Worm (Caenorhabditis elegans): ENCODE results near the gene C03B1.5.

Gene C03B1.5

ce11 chrX:6382930-6383329, 27.5 kb downstream of the C03B1.5 start:
- TF ChIP-seq ham-2 (GFP tag; optimal IDR thresholded peaks at IDR 0.05) (peak; percentile 19), elt-1 (tag; optimal IDR thresholded peaks at IDR 0.05; ENCODE audit: borderline replicate concordance, insufficient read depth) (peak; percentile 24), unc-120 (tag; optimal IDR thresholded peaks at IDR 0.05; ENCODE audit: poor library complexity, severe bottlenecking) (no peak)

DNA sequence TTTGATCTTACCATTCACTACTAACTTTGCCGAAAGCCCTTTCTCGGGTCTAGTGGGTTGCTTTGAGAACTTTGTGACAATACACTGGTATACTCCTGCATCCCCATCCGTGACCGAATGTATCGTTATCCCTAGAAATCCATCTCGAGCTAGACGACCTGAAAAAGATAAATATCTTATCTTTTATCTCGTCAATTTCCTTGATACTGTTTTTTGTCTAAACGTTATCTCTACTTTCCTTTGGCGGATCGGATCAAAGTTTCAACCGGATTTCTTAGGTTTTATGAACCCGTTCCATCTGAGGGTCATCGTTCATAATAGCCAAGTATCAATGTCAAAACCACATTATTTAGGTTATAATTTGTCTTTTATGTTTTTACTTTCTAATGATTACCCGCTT, 29.2 kb downstream of the C03B1.5 start:
- TF ChIP-seq mls-2 (tag; optimal IDR thresholded peaks at IDR 0.05) (no peak), elt-1 (tag; optimal IDR thresholded peaks at IDR 0.05; ENCODE audit: borderline replicate concordance, insufficient read depth) (peak; percentile 90), nhr-2 (tag; optimal IDR thresholded peaks at IDR 0.05) (no peak), nhr-76 (tag; optimal IDR thresholded peaks at IDR 0.05) (no peak)

- TF ChIP-seq flh-1 (GFP tag; optimal IDR thresholded peaks at IDR 0.05) (no peak), pha-4 (tag; optimal IDR thresholded peaks at IDR 0.05) (no peak), nhr-237 (tag; optimal IDR thresholded peaks at IDR 0.05) (no peak), nhr-12 (tag; optimal IDR thresholded peaks at IDR 0.05) (no peak), elt-3 (tag; optimal IDR thresholded peaks at IDR 0.05) (no peak), lin-32 (GFP tag; optimal IDR thresholded peaks at IDR 0.05) (no peak), nhr-76 (tag; optimal IDR thresholded peaks at IDR 0.05) (no peak), ceh-39 (tag; optimal IDR thresholded peaks at IDR 0.05) (no peak), ceh-43 (GFP tag; optimal IDR thresholded peaks at IDR 0.05) (no peak), mls-2 (tag; optimal IDR thresholded peaks at IDR 0.05) (no peak), sem-2 (GFP tag; optimal IDR thresholded peaks at IDR 0.05) (no peak), drap-1 (GFP tag; optimal IDR thresholded peaks at IDR 0.05) (no peak), hlh-1 (tag; optimal IDR thresholded peaks at IDR 0.05) (no peak), nhr-28 (tag; optimal IDR thresholded peaks at IDR 0.05) (no peak), snpc-4 (tag; optimal IDR thresholded peaks at IDR 0.05) (no peak)
Observed at ce11 chrX:6385185-6385584, 29.8 kb downstream of the C03B1.5 start, which contains the start of gene igdb-3. Gene igdb-3 (plus strand): TSS chrX:6385485.

DNA sequence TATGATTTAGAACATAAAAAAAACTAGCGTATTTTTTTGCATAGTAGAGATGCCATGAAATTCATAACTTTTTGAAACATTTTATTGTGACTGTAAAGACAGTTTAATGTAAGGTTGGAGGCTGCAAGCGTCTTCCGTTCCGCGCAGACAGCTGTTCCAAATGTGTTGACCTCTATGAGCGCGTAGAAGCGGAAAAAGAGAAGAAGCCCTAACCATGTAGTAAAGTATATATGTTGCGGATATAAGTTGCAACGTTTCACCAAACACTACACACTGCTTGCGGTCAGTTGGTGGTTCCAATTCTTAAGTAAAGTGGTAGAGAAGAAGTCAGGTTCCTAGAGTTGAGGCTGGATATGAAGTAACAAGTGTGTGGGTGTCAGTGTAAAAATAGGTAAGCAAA, 33.3 kb downstream of the C03B1.5 start:
- TF ChIP-seq ceh-83 (GFP tag; optimal IDR thresholded peaks at IDR 0.05), result no peak
- TF ChIP-seq hlh-1 (tag; optimal IDR thresholded peaks at IDR 0.05), result peak; percentile 99

ce11 chrX:6391491-6391890, 36.1 kb downstream of the C03B1.5 start, which contains the start of gene igcm-2:
Gene igcm-2 (minus strand): TSS chrX:6391591.
- TF ChIP-seq cnd-1 (tag; optimal IDR thresholded peaks at IDR 0.05) (no peak), ztf-11 (tag; optimal IDR thresholded peaks at IDR 0.05) (no peak), flh-1 (GFP tag; optimal IDR thresholded peaks at IDR 0.05) (no peak), snpc-4 (tag; optimal IDR thresholded peaks at IDR 0.05) (no peak), elt-3 (tag; optimal IDR thresholded peaks at IDR 0.05) (no peak), nhr-12 (tag; optimal IDR thresholded peaks at IDR 0.05) (no peak), bed-3 (GFP tag; optimal IDR thresholded peaks at IDR 0.05) (no peak), lin-32 (GFP tag; optimal IDR thresholded peaks at IDR 0.05) (no peak), lin-13 (tag; optimal IDR thresholded peaks at IDR 0.05) (no peak), tbx-8 (GFP tag; optimal IDR thresholded peaks at IDR 0.05) (no peak), zip-8 (tag; optimal IDR thresholded peaks at IDR 0.05) (no peak), nhr-76 (tag; optimal IDR thresholded peaks at IDR 0.05) (no peak), elt-1 (tag; optimal IDR thresholded peaks at IDR 0.05; ENCODE audit: borderline replicate concordance, insufficient read depth) (no peak), hlh-1 (tag; optimal IDR thresholded peaks at IDR 0.05) (no peak)

DNA sequence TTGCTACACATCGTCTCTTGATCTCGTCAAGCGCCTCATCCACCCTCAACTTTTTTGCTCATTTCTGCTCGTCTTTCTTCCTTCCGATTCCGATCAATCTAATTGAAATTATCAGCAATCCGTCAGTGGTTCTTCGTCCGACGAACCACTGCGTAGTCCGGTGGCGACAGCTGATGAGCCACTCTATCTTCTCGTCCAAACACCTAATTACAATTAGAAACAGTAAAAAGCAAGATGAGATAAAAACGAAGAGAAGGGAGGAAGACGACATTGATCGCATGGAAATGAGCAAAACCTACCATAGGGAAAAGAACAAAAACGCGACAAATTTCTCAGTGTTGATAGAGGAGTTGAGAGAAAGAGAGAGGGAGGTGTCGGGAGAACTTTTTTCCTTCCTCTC, 44.1 kb downstream of the C03B1.5 start:
- TF ChIP-seq mep-1 (tag; optimal IDR thresholded peaks at IDR 0.05) (no peak), sem-2 (GFP tag; optimal IDR thresholded peaks at IDR 0.05) (no peak), nhr-28 (tag; optimal IDR thresholded peaks at IDR 0.05) (no peak), zip-8 (tag; optimal IDR thresholded peaks at IDR 0.05) (no peak), ceh-83 (GFP tag; optimal IDR thresholded peaks at IDR 0.05) (no peak), elt-3 (tag; optimal IDR thresholded peaks at IDR 0.05) (no peak), ces-1 (GFP tag; optimal IDR thresholded peaks at IDR 0.05) (no peak), bed-3 (GFP tag; optimal IDR thresholded peaks at IDR 0.05) (no peak), flh-1 (GFP tag; optimal IDR thresholded peaks at IDR 0.05) (no peak), hlh-1 (tag; optimal IDR thresholded peaks at IDR 0.05) (peak; percentile 79), mls-2 (tag; optimal IDR thresholded peaks at IDR 0.05) (no peak), unc-120 (tag; optimal IDR thresholded peaks at IDR 0.05; ENCODE audit: poor library complexity, severe bottlenecking) (peak; percentile 44), nhr-237 (tag; optimal IDR thresholded peaks at IDR 0.05) (no peak), drap-1 (GFP tag; optimal IDR thresholded peaks at IDR 0.05) (no peak), lin-13 (tag; optimal IDR thresholded peaks at IDR 0.05) (no peak), unc-62 (GFP tag; optimal IDR thresholded peaks at IDR 0.05) (peak; percentile 61)
